Fruit fly (Drosophila melanogaster) whole organism, embryonic: ENCODE data around the gene CG34309.

Source experiments
- Adf1 ChIP-seq: fragments of 200-800 bp; sonication (Bioruptor generic); IDR thresholded peaks from 2 replicates; pipeline ENCODE4 v1.3.6; 2022; ENCODE audit warnings: missing biosample characterization, missing genetic modification characterization
- Asciz ChIP-seq: fragments of 200-800 bp; sonication (Bioruptor generic); optimal IDR thresholded peaks from 2 replicates; lab custom pipeline; 2017; ENCODE audit warnings: missing biosample characterization, mild to moderate bottlenecking, missing genetic modification characterization, missing genetic modification reagents
- CG11695 ChIP-seq: fragments of 200-800 bp; sonication (Bioruptor generic); IDR thresholded peaks from 3 replicates; pipeline ENCODE4 v1.3.6; 2022; ENCODE audit warnings: missing biosample characterization, missing genetic modification characterization
- CG14667 ChIP-seq: fragments of 200-800 bp; sonication (Bioruptor generic); IDR thresholded peaks from 2 replicates; pipeline ENCODE4 v1.3.6; 2022; ENCODE audit warnings: missing biosample characterization, missing genetic modification characterization
- CG15479 ChIP-seq: fragments of 200-800 bp; sonication (Bioruptor generic); optimal IDR thresholded peaks from 3 replicates; lab custom pipeline; 2019; ENCODE audit warnings: missing biosample characterization, mild to moderate bottlenecking, missing genetic modification characterization, moderate library complexity
- CG15514 ChIP-seq: fragments of 200-800 bp; sonication (Bioruptor generic); optimal IDR thresholded peaks from 3 replicates; lab custom pipeline; 2017; ENCODE audit warnings: missing biosample characterization, missing genetic modification characterization, mild to moderate bottlenecking, moderate library complexity, missing genetic modification reagents
- CG1603 ChIP-seq: fragments of 200-800 bp; sonication (Bioruptor generic); optimal IDR thresholded peaks from 2 replicates; lab custom pipeline; 2019; ENCODE audit warnings: missing biosample characterization, mild to moderate bottlenecking, missing genetic modification characterization, moderate library complexity
- CG17568 ChIP-seq: fragments of 200-800 bp; sonication (Bioruptor generic); optimal IDR thresholded peaks from 2 replicates; lab custom pipeline; 2018; ENCODE audit warnings: missing biosample characterization, mild to moderate bottlenecking, missing genetic modification characterization, moderate library complexity
- CG2202 ChIP-seq: fragments of 200-800 bp; sonication (Bioruptor generic); optimal IDR thresholded peaks from 2 replicates; lab custom pipeline; 2018; ENCODE audit warnings: missing biosample characterization, mild to moderate bottlenecking, missing genetic modification characterization
- CG3065 ChIP-seq: fragments of 200-800 bp; sonication (Bioruptor generic); optimal IDR thresholded peaks from 2 replicates; lab custom pipeline; 2016; ENCODE audit warnings: missing biosample characterization, missing genetic modification characterization
- CG31224 ChIP-seq: fragments of 200-800 bp; sonication (Bioruptor generic); IDR thresholded peaks from 2 replicates; pipeline ENCODE4 v1.3.6; 2022; ENCODE audit warnings: missing biosample characterization, missing genetic modification characterization
- CG34422 ChIP-seq: fragments of 200-800 bp; sonication (Bioruptor generic); IDR thresholded peaks from 3 replicates; pipeline ENCODE4 v1.3.6; 2022; ENCODE audit warnings: missing biosample characterization, missing genetic modification characterization
- CG3995 ChIP-seq: fragments of 200-800 bp; sonication (Bioruptor generic); optimal IDR thresholded peaks from 3 replicates; lab custom pipeline; 2016; ENCODE audit warnings: missing biosample characterization, missing genetic modification characterization
- CG4282 ChIP-seq: fragments of 200-800 bp; sonication (Bioruptor generic); optimal IDR thresholded peaks from 2 replicates; lab custom pipeline; 2016; ENCODE audit warnings: missing biosample characterization, missing genetic modification characterization
- CG6689 ChIP-seq: fragments of 200-800 bp; sonication (Bioruptor generic); IDR thresholded peaks from 2 replicates; pipeline ENCODE4 v1.3.6; 2022; ENCODE audit warnings: missing biosample characterization, missing genetic modification characterization
- CG8478 ChIP-seq: fragments of >200 bp; optimal IDR thresholded peaks from 2 replicates; lab custom pipeline; 2018
- CG9215 ChIP-seq: fragments of 200-800 bp; sonication (Bioruptor generic); IDR thresholded peaks from 2 replicates; pipeline ENCODE4 v1.3.6; 2022; ENCODE audit warnings: missing biosample characterization, missing genetic modification characterization
- Fer3 ChIP-seq: fragments of 200-800 bp; sonication (Bioruptor generic); optimal IDR thresholded peaks from 2 replicates; lab custom pipeline; 2018; ENCODE audit warnings: missing biosample characterization, mild to moderate bottlenecking, missing genetic modification characterization, moderate library complexity
- GATAe ChIP-seq: fragments of 200-800 bp; sonication (Bioruptor generic); conservative IDR thresholded peaks from 2 replicates; pipeline ENCODE4 v1.3.6; 2022; ENCODE audit warnings: missing biosample characterization, missing genetic modification characterization
- Hr78 ChIP-seq, 2 experiments: fragments of 200-800 bp in 1 of 2; fragments of >200 bp in 1 of 2; sonication (Bioruptor generic) in 1 of 2; optimal IDR thresholded peaks; 2 replicates each; lab custom pipeline; 2017 to 2019; ENCODE audit warnings: missing biosample characterization in 2 of 2, missing genetic modification characterization in 2 of 2, mild to moderate bottlenecking in 1 of 2, moderate library complexity in 1 of 2
- Lpt ChIP-seq: fragments of >200 bp; optimal IDR thresholded peaks from 2 replicates; lab custom pipeline; 2018; ENCODE audit warnings: missing biosample characterization, missing genetic modification characterization
- MTF-1 ChIP-seq: fragments of 200-800 bp; sonication (Bioruptor generic); optimal IDR thresholded peaks from 2 replicates; lab custom pipeline; 2018; ENCODE audit warnings: missing biosample characterization, mild to moderate bottlenecking, missing genetic modification characterization, borderline replicate concordance
- Neu2 ChIP-seq: fragments of 200-800 bp; sonication (Bioruptor generic); optimal IDR thresholded peaks from 3 replicates; lab custom pipeline; 2016; ENCODE audit warnings: missing biosample characterization, missing genetic modification characterization, borderline replicate concordance
- Ssrp ChIP-seq: fragments of 200-800 bp; sonication (Bioruptor generic); optimal IDR thresholded peaks from 2 replicates; lab custom pipeline; 2018; ENCODE audit warnings: missing biosample characterization, mild to moderate bottlenecking, missing genetic modification characterization, moderate library complexity
- TFAM ChIP-seq: fragments of 200-800 bp; sonication (Bioruptor generic); optimal IDR thresholded peaks from 2 replicates; lab custom pipeline; 2017; ENCODE audit warnings: missing biosample characterization, missing genetic modification characterization, inconsistent platforms
- Xbp1 ChIP-seq: fragments of 200-800 bp; sonication (Bioruptor generic); optimal IDR thresholded peaks from 3 replicates; lab custom pipeline; 2016; ENCODE audit warnings: missing biosample characterization, mild to moderate bottlenecking, missing genetic modification characterization
- ab ChIP-seq: fragments of 200-800 bp; sonication (Bioruptor generic); optimal IDR thresholded peaks from 2 replicates; lab custom pipeline; 2016; ENCODE audit warnings: missing biosample characterization, missing genetic modification characterization
- ara ChIP-seq: fragments of 200-800 bp; sonication (Bioruptor generic); IDR thresholded peaks from 2 replicates; pipeline ENCODE4 v1.3.6; 2022; ENCODE audit warnings: missing biosample characterization, missing genetic modification characterization
- chinmo ChIP-seq: fragments of 200-800 bp; sonication (Bioruptor generic); IDR thresholded peaks from 4 replicates; pipeline ENCODE4 v1.3.6; 2022; ENCODE audit warnings: missing biosample characterization, missing genetic modification characterization; ENCODE audit not compliant: partially characterized antibody
- dimm ChIP-seq: fragments of 200-800 bp; sonication (Bioruptor generic); IDR thresholded peaks from 2 replicates; pipeline ENCODE4 v1.3.6; 2022; ENCODE audit warnings: missing biosample characterization, missing genetic modification characterization
- disco-r ChIP-seq: fragments of 200-800 bp; sonication (Bioruptor generic); optimal IDR thresholded peaks from 2 replicates; lab custom pipeline; 2016; ENCODE audit warnings: missing biosample characterization, missing genetic modification characterization
- dm ChIP-seq: fragments of 200-800 bp; sonication (Bioruptor generic); optimal IDR thresholded peaks from 3 replicates; lab custom pipeline; 2016; ENCODE audit warnings: missing biosample characterization, missing genetic modification characterization
- exex ChIP-seq: fragments of 200-800 bp; sonication (Bioruptor generic); optimal IDR thresholded peaks from 4 replicates; lab custom pipeline; 2018; ENCODE audit warnings: missing biosample characterization, mild to moderate bottlenecking, missing genetic modification characterization, moderate library complexity
- fd102C ChIP-seq: fragments of 200-800 bp; sonication (Bioruptor generic); optimal IDR thresholded peaks from 2 replicates; lab custom pipeline; 2018; ENCODE audit warnings: missing biosample characterization, mild to moderate bottlenecking, missing genetic modification characterization, moderate library complexity
- fd3F ChIP-seq: fragments of 200-800 bp; sonication (Bioruptor generic); optimal IDR thresholded peaks from 2 replicates; lab custom pipeline; 2018; ENCODE audit warnings: missing biosample characterization, mild to moderate bottlenecking, missing genetic modification characterization, moderate library complexity
- gcm ChIP-seq: fragments of 200-800 bp; sonication (Bioruptor generic); optimal IDR thresholded peaks from 2 replicates; lab custom pipeline; 2019; ENCODE audit warnings: missing biosample characterization, mild to moderate bottlenecking, missing genetic modification characterization, moderate library complexity
- insv ChIP-seq, 2 experiments: fragments of 200-800 bp; sonication (Bioruptor generic); optimal IDR thresholded peaks; 3 replicates each; lab custom pipeline; 2016 to 2018; ENCODE audit warnings: missing biosample characterization in 2 of 2, missing genetic modification characterization in 2 of 2
- kni ChIP-seq: fragments of 200-800 bp; sonication (Bioruptor generic); optimal IDR thresholded peaks from 3 replicates; lab custom pipeline; 2017; ENCODE audit warnings: mild to moderate bottlenecking, missing biosample characterization, missing genetic modification reagents, missing genetic modification characterization
- maf-S ChIP-seq: fragments of 200-800 bp; sonication (Bioruptor generic); optimal IDR thresholded peaks from 2 replicates; lab custom pipeline; 2016; ENCODE audit warnings: missing biosample characterization, missing genetic modification characterization
- nerfin-1 ChIP-seq: fragments of 200-800 bp; sonication (Bioruptor generic); optimal IDR thresholded peaks from 3 replicates; lab custom pipeline; 2019; ENCODE audit warnings: missing biosample characterization, mild to moderate bottlenecking, missing genetic modification characterization, moderate library complexity
- pan ChIP-seq, 4 experiments: fragments of >200 bp in 3 of 4; fragments of 200-800 bp in 1 of 4; sonication (Bioruptor generic) in 1 of 4; optimal IDR thresholded peaks in 3 of 4; IDR thresholded peaks in 1 of 4; 2 replicates each; pipeline versions ENCODE4 v1.3.6 to Lab custom; 2017 to 2022; ENCODE audit warnings: missing biosample characterization in 2 of 4, missing genetic modification characterization in 2 of 4, mixed read lengths in 1 of 4
- sc ChIP-seq, 3 experiments: fragments of >200 bp in 2 of 3; fragments of 200-800 bp in 1 of 3; sonication (Bioruptor generic) in 1 of 3; optimal IDR thresholded peaks; 2 replicates in 2 of 3; 3 replicates in 1 of 3; lab custom pipeline; 2017; ENCODE audit warnings: mild to moderate bottlenecking in 1 of 3, missing biosample characterization in 1 of 3, missing genetic modification characterization in 1 of 3, missing genetic modification reagents in 1 of 3
- sob ChIP-seq: fragments of 200-800 bp; sonication (Bioruptor generic); IDR thresholded peaks from 2 replicates; pipeline ENCODE4 v1.3.6; 2022; ENCODE audit warnings: missing biosample characterization, missing genetic modification characterization
- sr ChIP-seq: fragments of 200-800 bp; sonication (Bioruptor generic); IDR thresholded peaks from 3 replicates; pipeline ENCODE4 v1.3.6; 2022; ENCODE audit warnings: missing biosample characterization, missing genetic modification characterization
- stwl ChIP-seq: fragments of 200-800 bp; sonication (Bioruptor generic); optimal IDR thresholded peaks from 3 replicates; lab custom pipeline; 2018; ENCODE audit warnings: missing biosample characterization, mild to moderate bottlenecking, missing genetic modification characterization, moderate library complexity
- tup ChIP-seq: fragments of 200-800 bp; sonication (Bioruptor generic); optimal IDR thresholded peaks from 2 replicates; lab custom pipeline; 2016; ENCODE audit warnings: missing biosample characterization, mild to moderate bottlenecking, missing genetic modification characterization, moderate library complexity
- wor ChIP-seq: fragments of 200-800 bp; sonication (Bioruptor generic); IDR thresholded peaks from 2 replicates; pipeline ENCODE4 v1.3.6; 2022; ENCODE audit warnings: missing biosample characterization, missing genetic modification characterization

CG34309 gene

dm6 chr3R:13366561-13367518, 5.6 kb upstream of the CG34309 start, which contains the start of gene Elp6 (continued):
- TF ChIP-seq dimm (GFP tag; lab: Robert Waterston, UW) (0 out of 2 replicates have a peak, but pooled peaks have one; percentile 9), sob (no peak), chinmo (GFP tag; lab: Robert Waterston, UW) (no peak), disco-r (GFP tag; lab: Kevin White, UChicago) (peak; percentile 51), CG2202 (tag; lab: Kevin White, UChicago) (no peak), wor (GFP tag; lab: Robert Waterston, UW) (no peak), Adf1 (GFP tag; lab: Robert Waterston, UW) (no peak), CG8478 (no peak), nerfin-1 (tag; lab: Kevin White, UChicago) (no peak), CG14667 (GFP tag; lab: Robert Waterston, UW) (no peak), ab (GFP tag; lab: Kevin White, UChicago) (no peak), Ssrp (tag; lab: Kevin White, UChicago) (peak; percentile 46), Lpt (no peak), CG9215 (peak; percentile 41), CG3065 (GFP tag; lab: Kevin White, UChicago) (no peak), CG15479 (GFP tag; lab: Kevin White, UChicago) (no peak), sr (GFP tag; lab: Robert Waterston, UW) (no peak), kni (no peak), dm (GFP tag; lab: Kevin White, UChicago) (peak; percentile 54), exex (tag; lab: Kevin White, UChicago) (peak; percentile 33), fd3F (peak; percentile 34), ara (no peak), CG1603 (no peak), Neu2 (GFP tag; lab: Kevin White, UChicago) (no peak), gcm (GFP tag; lab: Kevin White, UChicago) (no peak), CG4282 (no peak), sc (optimal IDR thresholded peaks at IDR 0.05; lab: Kevin White, UChicago) (no peak), sc (GFP tag; optimal IDR thresholded peaks at IDR 0.05; lab: Kevin White, UChicago) (peak; percentile 43), insv (GFP tag; optimal IDR thresholded peaks at IDR 0.05; lab: Kevin White, UChicago) (no peak), tup (no peak), Xbp1 (GFP tag; lab: Kevin White, UChicago) (peak; percentile 67), CG11695 (peak; percentile 37; the same call in 1 of the 3 replicates), Fer3 (tag; lab: Kevin White, UChicago) (peak; percentile 65), GATAe (GFP tag; lab: Robert Waterston, UW) (no peak), CG3995 (GFP tag; lab: Kevin White, UChicago) (peak; percentile 25), pan (optimal IDR thresholded peaks at IDR 0.05; lab: Kevin White, UChicago) (no peak), pan (GFP tag; optimal IDR thresholded peaks at IDR 0.05 in 1 of 2, IDR thresholded peaks at IDR 0.05 in 1 of 2) (peak in 1 of 2 experiments; percentile 64), CG17568 (GFP tag; lab: Kevin White, UChicago) (peak; percentile 38), maf-S (peak; percentile 31), Asciz (GFP tag; lab: Kevin White, UChicago) (peak; percentile 41), stwl (tag; lab: Kevin White, UChicago) (peak; percentile 85), Hr78 (GFP tag; optimal IDR thresholded peaks at IDR 0.05; lab: Kevin White, UChicago) (no peak), TFAM (GFP tag; lab: Kevin White, UChicago) (no peak), CG34422 (peak; percentile 61), CG6689 (GFP tag; lab: Robert Waterston, UW) (no peak), CG31224 (GFP tag; lab: Robert Waterston, UW) (no peak; the same call in 1 of the 2 replicates), CG15514 (GFP tag; lab: Kevin White, UChicago) (peak; percentile 57), fd102C (GFP tag; lab: Kevin White, UChicago) (no peak), MTF-1 (GFP tag; lab: Kevin White, UChicago) (no peak)
